Worm (Caenorhabditis elegans) whole organism, L4/young adult: ENCODE measurements around the gene sel-7.

Source experiments
- W03F9.2 ChIP-seq: fragments of 150-350 bp; optimal IDR thresholded peaks from 2 replicates; lab custom pipeline; 2014; ENCODE audit warnings: missing biosample characterization, missing genetic modification characterization
- dao-5 ChIP-seq: sonication (generic microtip); optimal IDR thresholded peaks from 2 replicates; lab custom pipeline; 2016; ENCODE audit warnings: missing genotype, missing genetic modification characterization, moderate library complexity, missing compliant biosample characterization
- him-1 ChIP-seq: sonication (generic microtip); optimal IDR thresholded peaks from 2 replicates; lab custom pipeline; 2016; ENCODE audit warnings: missing genotype, missing genetic modification reagents, missing genetic modification characterization, missing compliant biosample characterization

ce11 chrX:14338896-14339295, 1.4 kb downstream of the sel-7 start:
- TF ChIP-seq W03F9.2 (tag; lab: Kevin White, UChicago), result no peak
- no peak for TF ChIP-seq dao-5 (tag; lab: Kevin White, UChicago)
- no peak for TF ChIP-seq him-1 (tag; lab: Kevin White, UChicago)
